Fruit fly (Drosophila melanogaster) whole organism, embryonic: Measurements from ENCODE around the gene thoc7.
A peak's percentile ranks its signal among the peaks of the same experiment; 100 is the strongest.

Experiments
- ATbp ChIP-seq: fragments of 200-800 bp; sonication (Bioruptor generic); optimal IDR thresholded peaks from 2 replicates; lab custom pipeline; 2017; ENCODE audit warnings: missing biosample characterization, mild to moderate bottlenecking, missing genetic modification characterization, missing genetic modification reagents
- Atf3 ChIP-seq: fragments of 200-800 bp; sonication (Bioruptor generic); optimal IDR thresholded peaks from 3 replicates; lab custom pipeline; 2016; ENCODE audit warnings: missing biosample characterization, missing genetic modification characterization
- B-H1 ChIP-seq: fragments of 200-800 bp; sonication (Bioruptor generic); IDR thresholded peaks from 3 replicates; pipeline ENCODE4 v1.3.6; 2022; ENCODE audit warnings: missing biosample characterization, missing genetic modification characterization
- B-H2 ChIP-seq: fragments of 200-800 bp; sonication (Bioruptor generic); optimal IDR thresholded peaks from 2 replicates; lab custom pipeline; 2018; ENCODE audit warnings: missing biosample characterization, mild to moderate bottlenecking, missing genetic modification characterization
- Bgb ChIP-seq: fragments of 200-800 bp; sonication (Bioruptor generic); IDR thresholded peaks from 2 replicates; pipeline ENCODE4 v1.3.6; 2022; ENCODE audit warnings: missing biosample characterization, missing genetic modification characterization; ENCODE audit not compliant: partially characterized antibody
- Blimp-1 ChIP-seq: fragments of 200-800 bp; sonication (Bioruptor generic); optimal IDR thresholded peaks from 3 replicates; lab custom pipeline; 2018; ENCODE audit warnings: missing biosample characterization, missing genetic modification characterization, mild to moderate bottlenecking, moderate library complexity, missing genetic modification reagents
- CG10431 ChIP-seq: fragments of 200-800 bp; sonication (Bioruptor generic); optimal IDR thresholded peaks from 3 replicates; lab custom pipeline; 2018; ENCODE audit warnings: missing biosample characterization, mild to moderate bottlenecking, missing genetic modification characterization
- CG10543 ChIP-seq: fragments of 200-800 bp; sonication (Bioruptor generic); optimal IDR thresholded peaks from 3 replicates; lab custom pipeline; 2017; ENCODE audit warnings: missing biosample characterization, mild to moderate bottlenecking, missing genetic modification characterization, moderate library complexity
- CG10654 ChIP-seq: fragments of 200-800 bp; sonication (Bioruptor generic); optimal IDR thresholded peaks from 2 replicates; lab custom pipeline; 2016; ENCODE audit warnings: missing biosample characterization, missing genetic modification characterization
- CG10959 ChIP-seq: fragments of 200-800 bp; sonication (Bioruptor generic); IDR thresholded peaks from 2 replicates; pipeline ENCODE4 v1.3.6; 2022; ENCODE audit warnings: missing biosample characterization, missing genetic modification characterization
- CG12942 ChIP-seq: fragments of 200-800 bp; sonication (Bioruptor generic); optimal IDR thresholded peaks from 3 replicates; lab custom pipeline; 2016; ENCODE audit warnings: missing biosample characterization, missing genetic modification characterization
- CG13287 ChIP-seq: fragments of 200-800 bp; sonication (Bioruptor generic); IDR thresholded peaks from 2 replicates; pipeline ENCODE4 v1.3.6; 2022; ENCODE audit warnings: missing biosample characterization, missing genetic modification characterization; ENCODE audit not compliant: partially characterized antibody
- CG13624 ChIP-seq: fragments of 200-800 bp; sonication (Bioruptor generic); optimal IDR thresholded peaks from 2 replicates; lab custom pipeline; 2016; ENCODE audit warnings: missing biosample characterization, missing genetic modification characterization
- CG16863 ChIP-seq: fragments of 200-800 bp; sonication (Bioruptor generic); optimal IDR thresholded peaks from 3 replicates; lab custom pipeline; 2016; ENCODE audit warnings: missing biosample characterization, missing genetic modification characterization
- CG18619 ChIP-seq: fragments of 200-800 bp; sonication (Bioruptor generic); optimal IDR thresholded peaks from 3 replicates; lab custom pipeline; 2017; ENCODE audit warnings: missing biosample characterization, mild to moderate bottlenecking, missing genetic modification characterization
- CG2889 ChIP-seq: fragments of 200-800 bp; sonication (Bioruptor generic); IDR thresholded peaks from 3 replicates; pipeline ENCODE4 v1.3.6; 2022; ENCODE audit warnings: missing biosample characterization, missing genetic modification characterization
- CG31441 ChIP-seq: fragments of 200-800 bp; sonication (Bioruptor generic); IDR thresholded peaks from 2 replicates; pipeline ENCODE4 v1.3.6; 2022; ENCODE audit warnings: missing biosample characterization, missing genetic modification characterization
- CG3838 ChIP-seq: fragments of 200-800 bp; sonication (Bioruptor generic); optimal IDR thresholded peaks from 3 replicates; lab custom pipeline; 2016; ENCODE audit warnings: missing biosample characterization, missing genetic modification characterization
- CG6854 ChIP-seq: fragments of 200-800 bp; sonication (Bioruptor generic); optimal IDR thresholded peaks from 3 replicates; lab custom pipeline; 2017; ENCODE audit warnings: missing biosample characterization, mild to moderate bottlenecking, missing genetic modification characterization
- CG9727 ChIP-seq: fragments of 200-800 bp; sonication (Bioruptor generic); optimal IDR thresholded peaks from 3 replicates; lab custom pipeline; 2017; ENCODE audit warnings: missing biosample characterization, mild to moderate bottlenecking, missing genetic modification characterization
- CTCF ChIP-seq: fragments of 200-800 bp; sonication (Bioruptor generic); optimal IDR thresholded peaks from 2 replicates; lab custom pipeline; 2017; ENCODE audit warnings: missing biosample characterization, mild to moderate bottlenecking, missing genetic modification characterization, moderate library complexity
- E2f1 ChIP-seq: fragments of 200-800 bp; sonication (Bioruptor generic); IDR thresholded peaks from 2 replicates; pipeline ENCODE4 v1.3.6; 2022; ENCODE audit warnings: missing biosample characterization, missing genetic modification characterization
- Ets97D ChIP-seq: fragments of 200-800 bp; sonication (Bioruptor generic); optimal IDR thresholded peaks from 3 replicates; lab custom pipeline; 2016; ENCODE audit warnings: missing biosample characterization, missing genetic modification characterization
- Fer2 ChIP-seq: fragments of 200-800 bp; sonication (Bioruptor generic); optimal IDR thresholded peaks from 2 replicates; lab custom pipeline; 2018; ENCODE audit warnings: missing biosample characterization, mild to moderate bottlenecking, missing genetic modification characterization, moderate library complexity
- Fer3 ChIP-seq: fragments of 200-800 bp; sonication (Bioruptor generic); optimal IDR thresholded peaks from 2 replicates; lab custom pipeline; 2018; ENCODE audit warnings: missing biosample characterization, mild to moderate bottlenecking, missing genetic modification characterization, moderate library complexity
- HLH3B ChIP-seq: fragments of 200-800 bp; sonication (Bioruptor generic); IDR thresholded peaks from 2 replicates; pipeline ENCODE4 v1.3.6; 2022; ENCODE audit warnings: missing biosample characterization, missing genetic modification characterization
- Hr39 ChIP-seq: fragments of >200 bp; optimal IDR thresholded peaks from 2 replicates; lab custom pipeline; 2017
- Hr78 ChIP-seq, 2 experiments: fragments of 200-800 bp in 1 of 2; fragments of >200 bp in 1 of 2; sonication (Bioruptor generic) in 1 of 2; optimal IDR thresholded peaks; 2 replicates each; lab custom pipeline; 2017 to 2019; ENCODE audit warnings: missing biosample characterization in 2 of 2, missing genetic modification characterization in 2 of 2, mild to moderate bottlenecking in 1 of 2, moderate library complexity in 1 of 2
- Jarid2 ChIP-seq: fragments of 200-800 bp; sonication (Bioruptor generic); optimal IDR thresholded peaks from 3 replicates; lab custom pipeline; 2017; ENCODE audit warnings: mild to moderate bottlenecking, missing biosample characterization, missing genetic modification reagents, missing genetic modification characterization
- Lim3 ChIP-seq: fragments of 200-800 bp; sonication (Bioruptor generic); IDR thresholded peaks from 2 replicates; pipeline ENCODE4 v1.3.6; 2022; ENCODE audit warnings: missing biosample characterization, missing genetic modification characterization
- Tbp ChIP-seq: fragments of >200 bp; optimal IDR thresholded peaks from 2 replicates; lab custom pipeline; 2018; ENCODE audit warnings: missing biosample characterization, missing genetic modification characterization
- Vsx1 ChIP-seq: fragments of 200-800 bp; sonication (Bioruptor generic); optimal IDR thresholded peaks from 2 replicates; lab custom pipeline; 2017; ENCODE audit warnings: missing biosample characterization, mild to moderate bottlenecking, missing genetic modification characterization, missing genetic modification reagents
- abd-A ChIP-seq: fragments of 200-800 bp; sonication (Bioruptor generic); optimal IDR thresholded peaks from 3 replicates; lab custom pipeline; 2019; ENCODE audit warnings: missing biosample characterization, mild to moderate bottlenecking, missing genetic modification characterization, moderate library complexity
- dm ChIP-seq: fragments of 200-800 bp; sonication (Bioruptor generic); optimal IDR thresholded peaks from 3 replicates; lab custom pipeline; 2016; ENCODE audit warnings: missing biosample characterization, missing genetic modification characterization
- dpn ChIP-seq, 2 experiments: fragments of 200-800 bp; sonication (Bioruptor generic); optimal IDR thresholded peaks; 3 replicates each; lab custom pipeline; 2016; ENCODE audit warnings: missing biosample characterization in 2 of 2, missing genetic modification characterization in 2 of 2
- emc ChIP-seq: fragments of 200-800 bp; sonication (Bioruptor generic); optimal IDR thresholded peaks from 2 replicates; lab custom pipeline; 2016; ENCODE audit warnings: missing biosample characterization, missing genetic modification characterization
- ems ChIP-seq: fragments of 200-800 bp; sonication (Bioruptor generic); optimal IDR thresholded peaks from 3 replicates; lab custom pipeline; 2016; ENCODE audit warnings: missing biosample characterization, missing genetic modification characterization
- ewg ChIP-seq: fragments of 200-800 bp; sonication (Bioruptor generic); optimal IDR thresholded peaks from 3 replicates; lab custom pipeline; 2017; ENCODE audit warnings: mild to moderate bottlenecking, missing biosample characterization, missing genetic modification reagents, missing genetic modification characterization
- fru ChIP-seq: fragments of >200 bp; optimal IDR thresholded peaks from 2 replicates; lab custom pipeline; 2017
- grau ChIP-seq: fragments of 200-800 bp; optimal IDR thresholded peaks from 3 replicates; lab custom pipeline; 2019; ENCODE audit warnings: missing biosample characterization, mild to moderate bottlenecking, missing genetic modification characterization, moderate library complexity
- grn ChIP-seq: fragments of 200-800 bp; sonication (Bioruptor generic); optimal IDR thresholded peaks from 3 replicates; lab custom pipeline; 2017; ENCODE audit warnings: missing biosample characterization, missing genetic modification characterization
- lmd ChIP-seq: fragments of 200-800 bp; sonication (Bioruptor generic); IDR thresholded peaks from 2 replicates; pipeline ENCODE4 v1.3.6; 2022; ENCODE audit warnings: missing biosample characterization, missing genetic modification characterization
- nmo ChIP-seq: fragments of 200-800 bp; sonication (Bioruptor generic); optimal IDR thresholded peaks from 2 replicates; lab custom pipeline; 2018; ENCODE audit warnings: missing biosample characterization, mild to moderate bottlenecking, missing genetic modification characterization, moderate library complexity
- nom ChIP-seq: fragments of 200-800 bp; sonication (Bioruptor generic); optimal IDR thresholded peaks from 2 replicates; lab custom pipeline; 2017; ENCODE audit warnings: missing biosample characterization, missing genetic modification characterization, mild to moderate bottlenecking, moderate library complexity, missing genetic modification reagents
- pfk ChIP-seq: fragments of 200-800 bp; sonication (Bioruptor generic); optimal IDR thresholded peaks from 2 replicates; lab custom pipeline; 2018; ENCODE audit warnings: missing biosample characterization, mild to moderate bottlenecking, missing genetic modification characterization, moderate library complexity
- scrt ChIP-seq: fragments of 200-800 bp; sonication (Bioruptor generic); optimal IDR thresholded peaks from 2 replicates; lab custom pipeline; 2018; ENCODE audit warnings: missing biosample characterization, mild to moderate bottlenecking, missing genetic modification characterization, moderate library complexity
- sens-2 ChIP-seq: fragments of 200-800 bp; sonication (Bioruptor generic); IDR thresholded peaks from 2 replicates; pipeline ENCODE4 v1.3.6; 2022; ENCODE audit warnings: missing biosample characterization, missing genetic modification characterization
- shn ChIP-seq: fragments of 200-800 bp; sonication (Bioruptor generic); optimal IDR thresholded peaks from 3 replicates; lab custom pipeline; 2016; ENCODE audit warnings: missing biosample characterization, missing genetic modification characterization
- ssp ChIP-seq: fragments of 200-800 bp; sonication (Bioruptor generic); IDR thresholded peaks from 2 replicates; pipeline ENCODE4 v1.3.6; 2022; ENCODE audit warnings: missing biosample characterization, missing genetic modification characterization
- zf30C ChIP-seq: fragments of 200-800 bp; sonication (Bioruptor generic); optimal IDR thresholded peaks from 3 replicates; lab custom pipeline; 2018; ENCODE audit warnings: missing biosample characterization, mild to moderate bottlenecking, missing genetic modification characterization

Gene thoc7

dm6 chr3L:199754-200596 lies 12.5 kb downstream of the thoc7 start, which contains the start of the genes rno and mri (continued):
- TF ChIP-seq Fer2 (tag; lab: Kevin White, UChicago) (peak; percentile 50), CG12942 (GFP tag; lab: Kevin White, UChicago) (peak; percentile 63), CG10543 (GFP tag; lab: Kevin White, UChicago) (peak; percentile 85), CG13287 (GFP tag; lab: Robert Waterston, UW) (peak; percentile 92), CG13624 (GFP tag; lab: Kevin White, UChicago) (no peak), Lim3 (GFP tag; lab: Robert Waterston, UW) (no peak), Vsx1 (GFP tag; lab: Kevin White, UChicago) (no peak), CG16863 (GFP tag; lab: Kevin White, UChicago) (no peak), nmo (GFP tag; lab: Kevin White, UChicago) (peak; percentile 86), fru (lab: Kevin White, UChicago) (no peak), ATbp (GFP tag; lab: Kevin White, UChicago) (peak; percentile 7), E2f1 (peak; percentile 72), Hr78 (GFP tag; optimal IDR thresholded peaks at IDR 0.05; lab: Kevin White, UChicago) (no peak), CG3838 (no peak), CG2889 (GFP tag; lab: Robert Waterston, UW) (no peak), Bgb (peak; percentile 95), grau (tag; lab: Kevin White, UChicago) (peak; percentile 77), CG9727 (GFP tag; lab: Kevin White, UChicago) (peak; percentile 83), grn (no peak), ems (GFP tag; lab: Kevin White, UChicago) (peak; percentile 1), nom (GFP tag; lab: Kevin White, UChicago) (no peak), Hr39 (no peak), emc (GFP tag; lab: Kevin White, UChicago) (no peak), B-H2 (GFP tag; lab: Kevin White, UChicago) (peak; percentile 79), ssp (peak; percentile 53), CG10654 (GFP tag; lab: Kevin White, UChicago) (peak; percentile 40), sens-2 (GFP tag; lab: Robert Waterston, UW) (peak; percentile 35; the same call in 1 of the 2 replicates), CG18619 (GFP tag; lab: Kevin White, UChicago) (peak; percentile 44), shn (GFP tag; lab: Kevin White, UChicago) (no peak), pfk (GFP tag; lab: Kevin White, UChicago) (no peak), Jarid2 (GFP tag; lab: Kevin White, UChicago) (no peak), B-H1 (peak; percentile 65; the same call in 2 of the 3 replicates), dpn (GFP tag; optimal IDR thresholded peaks at IDR 0.05; lab: Kevin White, UChicago) (peak; percentile 6 to 75), dm (GFP tag; lab: Kevin White, UChicago) (no peak), Tbp (GFP tag; lab: Kevin White, UChicago) (no peak), CG6854 (GFP tag; lab: Kevin White, UChicago) (no peak), Fer3 (tag; lab: Kevin White, UChicago) (peak; percentile 75), Blimp-1 (GFP tag; lab: Kevin White, UChicago) (peak; percentile 9), CG10431 (GFP tag; lab: Kevin White, UChicago) (no peak), Ets97D (peak; percentile 71), abd-A (tag; lab: Kevin White, UChicago) (no peak), HLH3B (GFP tag; lab: Robert Waterston, UW) (peak; percentile 74), CG10959 (GFP tag; lab: Robert Waterston, UW) (no peak), ewg (GFP tag; lab: Kevin White, UChicago) (peak; percentile 24), CTCF (GFP tag; lab: Kevin White, UChicago) (no peak), scrt (GFP tag; lab: Kevin White, UChicago) (no peak), Atf3 (peak; percentile 33), CG31441 (peak; percentile 82), zf30C (GFP tag; lab: Kevin White, UChicago) (no peak), lmd (GFP tag; lab: Robert Waterston, UW) (peak; percentile 62)
